Fruit fly (Drosophila melanogaster): ENCODE data around the gene Ssl1.

Gene Ssl1

DNA sequence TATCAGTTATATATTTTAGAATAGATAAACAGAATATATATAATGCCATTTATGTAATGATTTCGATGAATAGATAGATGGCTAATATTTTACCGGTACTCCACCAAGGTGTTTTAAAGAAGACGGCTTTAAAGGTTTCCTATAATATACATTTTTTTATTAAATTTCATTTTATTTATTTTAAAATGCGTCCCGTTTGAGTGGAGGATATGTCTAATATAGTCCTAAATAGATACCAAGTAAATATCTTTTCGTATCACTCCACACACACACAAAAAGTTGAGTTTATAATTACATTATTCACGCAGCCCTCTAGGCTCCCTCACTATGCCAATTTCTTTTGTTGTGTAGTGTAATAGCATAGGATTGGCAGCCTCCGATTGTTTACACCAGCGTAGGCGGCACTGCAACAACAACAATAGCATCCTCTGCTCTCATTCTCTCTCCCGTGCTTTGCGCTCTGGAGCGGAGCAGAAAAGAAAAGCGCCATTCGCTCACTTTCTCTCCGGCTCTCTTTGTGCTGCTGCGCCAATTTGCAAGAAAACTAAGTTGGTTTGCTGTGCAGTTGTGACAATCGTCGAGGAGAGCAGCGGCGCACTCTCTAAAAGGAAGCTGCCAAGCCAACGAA, 31.1 kb downstream of the Ssl1 start, which contains the start of gene CG12768 (continued):
- TF ChIP-seq CG7987 (GFP tag; optimal IDR thresholded peaks at IDR 0.05): no peak
- TF ChIP-seq slp2 (GFP tag; optimal IDR thresholded peaks at IDR 0.05): no peak
- peak; percentile 17 for TF ChIP-seq CG18599 (GFP tag; optimal IDR thresholded peaks at IDR 0.05)
- no peak for TF ChIP-seq CG3281 (GFP tag; optimal IDR thresholded peaks at IDR 0.05)
- TF ChIP-seq Six4 (GFP tag; optimal IDR thresholded peaks at IDR 0.05): no peak
- TF ChIP-seq ind (GFP tag; optimal IDR thresholded peaks at IDR 0.05): no peak
- TF ChIP-seq z (GFP tag; IDR thresholded peaks at IDR 0.05): no peak
- TF ChIP-seq CG6683 (GFP tag; optimal IDR thresholded peaks at IDR 0.05): no peak
- TF ChIP-seq BEAF-32 (GFP tag; optimal IDR thresholded peaks at IDR 0.05): no peak
- no peak for TF ChIP-seq seq (GFP tag; IDR thresholded peaks at IDR 0.05)
- TF ChIP-seq Spps (tag; optimal IDR thresholded peaks at IDR 0.05): no peak
- no peak for TF ChIP-seq CG10565 (GFP tag; optimal IDR thresholded peaks at IDR 0.05)
- no peak for TF ChIP-seq onecut (GFP tag; IDR thresholded peaks at IDR 0.05)
- no peak for TF ChIP-seq E2f1 (GFP tag; IDR thresholded peaks at IDR 0.05)
- TF ChIP-seq CG17359 (tag; optimal IDR thresholded peaks at IDR 0.05): no peak
- peak; percentile 35 for TF ChIP-seq sens (GFP tag)
- no peak for TF ChIP-seq Dp (GFP tag; optimal IDR thresholded peaks at IDR 0.05)
- no peak for TF ChIP-seq CG2875 (GFP tag; optimal IDR thresholded peaks at IDR 0.05)
- TF ChIP-seq Neu2 (GFP tag; optimal IDR thresholded peaks at IDR 0.05; ENCODE audit: borderline replicate concordance): no peak
- no peak for TF ChIP-seq CG14667 (GFP tag; IDR thresholded peaks at IDR 0.05)
- TF ChIP-seq Hand (GFP tag; optimal IDR thresholded peaks at IDR 0.05): no peak
- no peak for TF ChIP-seq CHES-1-like (GFP tag; optimal IDR thresholded peaks at IDR 0.05)
- no peak for TF ChIP-seq CG10147 (GFP tag; optimal IDR thresholded peaks at IDR 0.05)
- no peak for TF ChIP-seq kni (GFP tag; optimal IDR thresholded peaks at IDR 0.05)
- TF ChIP-seq Ptx1 (GFP tag; IDR thresholded peaks at IDR 0.05): no peak
- TF ChIP-seq CoRest (tag; optimal IDR thresholded peaks at IDR 0.05): peak; percentile 35
- no peak for TF ChIP-seq CG42726 (GFP tag; IDR thresholded peaks at IDR 0.05; ENCODE audit: partially characterized antibody)
- no peak for TF ChIP-seq CG4328 (GFP tag; optimal IDR thresholded peaks at IDR 0.05)
- TF ChIP-seq usp (GFP tag; optimal IDR thresholded peaks at IDR 0.05): no peak
- TF ChIP-seq Bgb (GFP tag; IDR thresholded peaks at IDR 0.05; ENCODE audit: partially characterized antibody): no peak
- no peak for TF ChIP-seq chn (GFP tag; optimal IDR thresholded peaks at IDR 0.05)
- no peak for TF ChIP-seq ERR (GFP tag; optimal IDR thresholded peaks at IDR 0.05)
- no peak for TF ChIP-seq CG3065 (GFP tag; optimal IDR thresholded peaks at IDR 0.05)
- peak in 1 of 2 experiments; percentile 41 for TF ChIP-seq Hr51 (GFP tag; optimal IDR thresholded peaks at IDR 0.05)
- TF ChIP-seq Sox100B (GFP tag; optimal IDR thresholded peaks at IDR 0.05): peak; percentile 58
- TF ChIP-seq Hr39 (optimal IDR thresholded peaks at IDR 0.05): no peak
- no peak for TF ChIP-seq CkIIα-i1 (GFP tag; IDR thresholded peaks at IDR 0.05)
- TF ChIP-seq Ets65A (GFP tag): peak; percentile 37
- no peak for TF ChIP-seq Nf-YA (GFP tag; IDR thresholded peaks at IDR 0.05)
- no peak for TF ChIP-seq Atf3 (GFP tag; optimal IDR thresholded peaks at IDR 0.05)
- TF ChIP-seq CG17328 (GFP tag; IDR thresholded peaks at IDR 0.05): no peak
- no peak for TF ChIP-seq inv (GFP tag; IDR thresholded peaks at IDR 0.05; ENCODE audit: partially characterized antibody)
- no peak for TF ChIP-seq CG1647 (GFP tag; optimal IDR thresholded peaks at IDR 0.05)
- no peak for TF ChIP-seq trem (tag; optimal IDR thresholded peaks at IDR 0.05)
- no peak for TF ChIP-seq crol (GFP tag; IDR thresholded peaks at IDR 0.05)
- peak; percentile 4 for TF ChIP-seq CG15696 (tag; optimal IDR thresholded peaks at IDR 0.05)
- no peak for TF ChIP-seq CG18476 (GFP tag; optimal IDR thresholded peaks at IDR 0.05)
- TF ChIP-seq sim (GFP tag; IDR thresholded peaks at IDR 0.05): no peak
- peak; percentile 26 for TF ChIP-seq CG12391 (tag; optimal IDR thresholded peaks at IDR 0.05)
- TF ChIP-seq Rx (GFP tag; IDR thresholded peaks at IDR 0.05): no peak
- no peak for TF ChIP-seq CG1832 (GFP tag; optimal IDR thresholded peaks at IDR 0.05)
